Worm (Caenorhabditis elegans): ENCODE measurements around the gene C46E10.3.

ce11 chrII:3727996-3728395 is 6.9 kb downstream of the C46E10.3 start, which contains the start of gene C46E10.8:
- no peak for TF ChIP-seq nhr-12 (tag; optimal IDR thresholded peaks at IDR 0.05)
- no peak for TF ChIP-seq unc-62 (GFP tag; optimal IDR thresholded peaks at IDR 0.05)
- TF ChIP-seq zip-8 (tag; optimal IDR thresholded peaks at IDR 0.05), result no peak
- TF ChIP-seq flh-1 (GFP tag; optimal IDR thresholded peaks at IDR 0.05), result no peak
- no peak for TF ChIP-seq elt-1 (tag; optimal IDR thresholded peaks at IDR 0.05; ENCODE audit: borderline replicate concordance, insufficient read depth)
- no peak for TF ChIP-seq nhr-237 (tag; optimal IDR thresholded peaks at IDR 0.05)
- TF ChIP-seq blmp-1 (tag; optimal IDR thresholded peaks at IDR 0.05), result no peak
- no peak for TF ChIP-seq sem-2 (GFP tag; optimal IDR thresholded peaks at IDR 0.05)
- TF ChIP-seq lsy-2 (tag; optimal IDR thresholded peaks at IDR 0.05), result no peak
- no peak for TF ChIP-seq snpc-4 (tag; optimal IDR thresholded peaks at IDR 0.05)
- TF ChIP-seq cnd-1 (tag; optimal IDR thresholded peaks at IDR 0.05), result no peak
- TF ChIP-seq mab-5 (tag; optimal IDR thresholded peaks at IDR 0.05), result no peak
- TF ChIP-seq ces-1 (GFP tag; optimal IDR thresholded peaks at IDR 0.05), result no peak
